Worm (Caenorhabditis elegans): Measurements from ENCODE around the gene eelo-2.
A peak's percentile ranks its signal among the peaks of the same experiment; 100 is the strongest.

The eelo-2 gene

DNA sequence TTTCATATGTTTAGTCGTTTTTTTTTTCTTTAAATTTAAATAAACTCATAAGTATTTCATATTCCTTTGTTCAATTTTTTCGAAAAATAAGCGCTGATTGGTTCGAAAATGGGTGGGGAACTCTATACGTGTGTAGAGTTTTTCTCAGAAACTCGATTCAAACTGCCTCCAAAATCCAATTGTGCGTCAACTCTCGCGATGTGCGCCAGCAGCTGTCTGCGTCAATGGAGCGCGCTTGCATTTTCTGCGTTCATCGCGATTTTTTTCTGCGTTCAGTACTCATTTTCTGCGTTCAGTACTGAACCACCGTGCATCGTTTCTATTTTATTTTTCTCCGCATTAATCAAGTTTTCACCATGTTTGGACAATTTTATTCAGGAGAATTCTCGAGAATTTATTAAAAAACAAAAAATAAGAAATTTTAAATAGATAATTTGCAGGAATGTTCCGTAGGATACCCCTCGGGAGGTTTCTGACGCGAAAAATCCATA lies at the start of gene eelo-2:
Gene eelo-2 (plus strand): TSS at position 441 of the 491 bp plus-strand sequence.
- TF ChIP-seq F13H6.1 (tag; optimal IDR thresholded peaks at IDR 0.05) = peak; percentile 98
- no peak for TF ChIP-seq peb-1 (tag; optimal IDR thresholded peaks at IDR 0.05)
- peak; percentile 97 for TF ChIP-seq lin-11 (tag; optimal IDR thresholded peaks at IDR 0.05)
- peak; percentile 98 for TF ChIP-seq fos-1 (tag; optimal IDR thresholded peaks at IDR 0.05)
- TF ChIP-seq mbf-1 (tag; optimal IDR thresholded peaks at IDR 0.05) = peak; percentile 50
- peak; percentile 97 for TF ChIP-seq ceh-16 (tag; optimal IDR thresholded peaks at IDR 0.05)
- peak; percentile 84 for TF ChIP-seq blmp-1 (tag; optimal IDR thresholded peaks at IDR 0.05; ENCODE audit: insufficient read depth)
- peak; percentile 74 for TF ChIP-seq elt-1 (tag; optimal IDR thresholded peaks at IDR 0.05)
- peak; percentile 98 for TF ChIP-seq nhr-21 (tag; optimal IDR thresholded peaks at IDR 0.05)
- peak; percentile 96 to 97 for TF ChIP-seq lsy-2 (tag; optimal IDR thresholded peaks at IDR 0.05)
- peak; percentile 77 for TF ChIP-seq nhr-12 (tag; optimal IDR thresholded peaks at IDR 0.05)
- peak; percentile 58 for TF ChIP-seq dmd-4 (tag; optimal IDR thresholded peaks at IDR 0.05)
- peak; percentile 100 for TF ChIP-seq unc-55 (GFP tag; optimal IDR thresholded peaks at IDR 0.05)
- TF ChIP-seq lin-39 (tag; optimal IDR thresholded peaks at IDR 0.05) = peak; percentile 62
- peak; percentile 91 for TF ChIP-seq nhr-237 (tag; optimal IDR thresholded peaks at IDR 0.05)
- TF ChIP-seq unc-39 (tag; optimal IDR thresholded peaks at IDR 0.05) = no peak
- peak; percentile 97 for TF ChIP-seq sem-4 (tag; optimal IDR thresholded peaks at IDR 0.05)
- TF ChIP-seq nhr-25 (tag; optimal IDR thresholded peaks at IDR 0.05) = peak; percentile 98
- TF ChIP-seq elt-3 (tag; optimal IDR thresholded peaks at IDR 0.05) = no peak
- no peak for TF ChIP-seq alr-1 (tag; optimal IDR thresholded peaks at IDR 0.05)
- peak; percentile 90 for TF ChIP-seq nhr-77 (tag; optimal IDR thresholded peaks at IDR 0.05)
- TF ChIP-seq unc-62 (GFP tag; optimal IDR thresholded peaks at IDR 0.05) = peak; percentile 68
- TF ChIP-seq lin-13 (GFP tag; optimal IDR thresholded peaks at IDR 0.05) = peak; percentile 98
- peak; percentile 8 to 88 for TF ChIP-seq mdl-1 (tag; optimal IDR thresholded peaks at IDR 0.05)
- TF ChIP-seq nhr-11 (tag; optimal IDR thresholded peaks at IDR 0.05) = no peak
- TF ChIP-seq sma-9 (GFP tag; optimal IDR thresholded peaks at IDR 0.05) = peak; percentile 98
- no peak for TF ChIP-seq sma-9 (tag; optimal IDR thresholded peaks at IDR 0.05)
- TF ChIP-seq nhr-6 (tag; optimal IDR thresholded peaks at IDR 0.05) = peak; percentile 97
- TF ChIP-seq egl-27 (tag; optimal IDR thresholded peaks at IDR 0.05) = peak; percentile 98
- peak; percentile 79 for TF ChIP-seq R02D3.7 (tag; optimal IDR thresholded peaks at IDR 0.05)
- TF ChIP-seq Y55F3AM.14 (GFP tag; optimal IDR thresholded peaks at IDR 0.05) = peak; percentile 83
- peak; percentile 75 for TF ChIP-seq aly-2 (tag; optimal IDR thresholded peaks at IDR 0.05)
- peak; percentile 98 for TF ChIP-seq nhr-129 (tag; optimal IDR thresholded peaks at IDR 0.05)
- peak; percentile 95 for TF ChIP-seq ceh-82 (tag; optimal IDR thresholded peaks at IDR 0.05)
- TF ChIP-seq ztf-11 (tag; optimal IDR thresholded peaks at IDR 0.05) = peak; percentile 62
- TF ChIP-seq snpc-4 (tag; optimal IDR thresholded peaks at IDR 0.05) = peak; percentile 91
- peak; percentile 99 for TF ChIP-seq crh-2 (tag; optimal IDR thresholded peaks at IDR 0.05)
- peak; percentile 95 for TF ChIP-seq zag-1 (tag; optimal IDR thresholded peaks at IDR 0.05)
- TF ChIP-seq skn-1 (tag; optimal IDR thresholded peaks at IDR 0.05) = peak; percentile 44
- TF ChIP-seq gmeb-1 (tag; optimal IDR thresholded peaks at IDR 0.05) = peak; percentile 100
- TF ChIP-seq C34F6.9 (tag; optimal IDR thresholded peaks at IDR 0.05) = peak; percentile 100
- TF ChIP-seq nhr-23 (tag; optimal IDR thresholded peaks at IDR 0.05) = no peak
- peak; percentile 97 for TF ChIP-seq mab-5 (tag; optimal IDR thresholded peaks at IDR 0.05)
- TF ChIP-seq ztf-4 (tag; optimal IDR thresholded peaks at IDR 0.05) = peak; percentile 96
- TF ChIP-seq ZK546.5 (tag; optimal IDR thresholded peaks at IDR 0.05) = peak; percentile 77
- TF ChIP-seq ama-1 (optimal IDR thresholded peaks at IDR 0.05) = peak; percentile 56
- 0 out of 2 replicates have a peak, but pooled peaks have one; percentile 9 for TF ChIP-seq ztf-1 (GFP tag; conservative IDR thresholded peaks at IDR 0.05)
- TF ChIP-seq nhr-10 (tag; optimal IDR thresholded peaks at IDR 0.05) = peak; percentile 93
- peak; percentile 99 for TF ChIP-seq sma-3 (GFP tag; optimal IDR thresholded peaks at IDR 0.05)

All from whole organism, L2 larva.